Worm (Caenorhabditis elegans) whole organism, mixed stage, embryonic: ENCODE measurements around the gene kvs-5.

ENCODE experiments used
- pha-4 ChIP-seq: fragments of 150-350 bp; optimal IDR thresholded peaks from 2 replicates; lab custom pipeline; 2018; ENCODE audit warnings: missing biosample characterization, missing genetic modification reagents, missing genetic modification characterization
- snpc-4 ChIP-seq: fragments of 150-350 bp; optimal IDR thresholded peaks from 2 replicates; lab custom pipeline; 2014; ENCODE audit warnings: missing biosample characterization, missing genetic modification characterization
- unc-39 ChIP-seq: fragments of 150-350 bp; optimal IDR thresholded peaks from 2 replicates; lab custom pipeline; 2014; ENCODE audit warnings: missing biosample characterization, missing genetic modification characterization
- ztf-11 ChIP-seq: fragments of 150-350 bp; optimal IDR thresholded peaks from 2 replicates; lab custom pipeline; 2014; ENCODE audit warnings: missing biosample characterization, missing genetic modification characterization

DNA sequence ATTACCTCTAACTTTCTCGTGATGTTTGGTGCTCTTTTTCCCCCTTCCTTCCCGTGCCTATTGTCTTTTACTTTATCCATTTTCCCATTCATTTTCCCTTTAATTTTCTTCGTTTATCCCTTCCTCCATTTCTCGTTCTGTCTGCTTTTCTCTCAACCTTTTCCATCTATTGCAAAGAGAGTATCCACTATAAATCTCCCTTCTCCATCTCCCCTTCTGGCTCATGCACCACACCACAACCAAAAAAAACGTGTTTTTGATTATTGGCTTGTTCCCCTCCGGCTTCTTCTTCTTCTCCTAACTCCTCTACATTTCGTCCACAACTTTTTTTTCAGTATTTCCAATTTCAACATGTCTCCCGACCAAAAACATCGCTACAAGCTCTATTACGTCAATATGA lies 23.7 kb downstream of the kvs-5 start, which contains the start of gene gst-40:
- TF ChIP-seq pha-4 (tag; lab: Kevin White, UChicago) (no peak), ztf-11 (tag; lab: Kevin White, UChicago) (no peak), snpc-4 (tag; lab: Kevin White, UChicago) (no peak), unc-39 (tag; lab: Kevin White, UChicago) (no peak)
